Fruit fly (Drosophila melanogaster) whole organism, embryonic: ENCODE results near the gene Inx7.

Experiments used
- Atf-2 ChIP-seq: fragments of 200-800 bp; sonication (Bioruptor generic); optimal IDR thresholded peaks from 2 replicates; lab custom pipeline; 2016; ENCODE audit warnings: missing biosample characterization, missing genetic modification characterization
- Atf6 ChIP-seq: fragments of 200-800 bp; sonication (Bioruptor generic); IDR thresholded peaks from 2 replicates; pipeline ENCODE4 v1.3.6; 2022; ENCODE audit warnings: missing biosample characterization, missing genetic modification characterization
- B-H1 ChIP-seq: fragments of 200-800 bp; sonication (Bioruptor generic); IDR thresholded peaks from 3 replicates; pipeline ENCODE4 v1.3.6; 2022; ENCODE audit warnings: missing biosample characterization, missing genetic modification characterization
- CG10321 ChIP-seq: fragments of 200-800 bp; sonication (Bioruptor generic); IDR thresholded peaks from 2 replicates; pipeline ENCODE4 v1.3.6; 2022; ENCODE audit warnings: missing biosample characterization, missing genetic modification characterization
- CG10979 ChIP-seq: fragments of 200-800 bp; sonication (Bioruptor generic); optimal IDR thresholded peaks from 2 replicates; lab custom pipeline; 2018; ENCODE audit warnings: missing biosample characterization, mild to moderate bottlenecking, missing genetic modification characterization, moderate library complexity
- CG13424 ChIP-seq: fragments of 200-800 bp; sonication (Bioruptor generic); optimal IDR thresholded peaks from 2 replicates; lab custom pipeline; 2019; ENCODE audit warnings: missing biosample characterization, mild to moderate bottlenecking, missing genetic modification characterization, moderate library complexity
- CG13775 ChIP-seq: fragments of 200-800 bp; sonication (Bioruptor generic); optimal IDR thresholded peaks from 3 replicates; lab custom pipeline; 2017; ENCODE audit warnings: missing biosample characterization, mild to moderate bottlenecking, missing genetic modification characterization
- CG13894 ChIP-seq: fragments of 200-800 bp; sonication (Bioruptor generic); optimal IDR thresholded peaks from 3 replicates; lab custom pipeline; 2018; ENCODE audit warnings: missing biosample characterization, mild to moderate bottlenecking, missing genetic modification characterization, moderate library complexity
- CG14441 ChIP-seq: fragments of 200-800 bp; sonication (Bioruptor generic); IDR thresholded peaks from 2 replicates; pipeline ENCODE4 v1.3.6; 2022; ENCODE audit warnings: missing biosample characterization, missing genetic modification characterization
- CG30020 ChIP-seq: fragments of 200-800 bp; optimal IDR thresholded peaks from 2 replicates; lab custom pipeline; 2019; ENCODE audit warnings: missing biosample characterization, mild to moderate bottlenecking, missing genetic modification characterization, moderate library complexity
- CG32532 ChIP-seq: fragments of 200-800 bp; sonication (Bioruptor generic); IDR thresholded peaks from 2 replicates; pipeline ENCODE4 v1.3.6; 2022; ENCODE audit warnings: missing biosample characterization, missing genetic modification characterization
- CG4282 ChIP-seq: fragments of 200-800 bp; sonication (Bioruptor generic); optimal IDR thresholded peaks from 2 replicates; lab custom pipeline; 2016; ENCODE audit warnings: missing biosample characterization, missing genetic modification characterization
- CG4328 ChIP-seq: fragments of 200-800 bp; sonication (Bioruptor generic); optimal IDR thresholded peaks from 3 replicates; lab custom pipeline; 2017; ENCODE audit warnings: missing biosample characterization, missing genetic modification reagents, missing genetic modification characterization
- CG5953 ChIP-seq: fragments of 200-800 bp; sonication (Bioruptor generic); IDR thresholded peaks from 2 replicates; pipeline ENCODE4 v1.3.6; 2022; ENCODE audit warnings: missing biosample characterization, missing genetic modification characterization
- CG6272 ChIP-seq: fragments of 200-800 bp; sonication (Bioruptor generic); IDR thresholded peaks from 2 replicates; pipeline ENCODE4 v1.3.6; 2022; ENCODE audit warnings: missing biosample characterization, missing genetic modification characterization
- CG6765 ChIP-seq: fragments of 200-800 bp; sonication (Bioruptor generic); optimal IDR thresholded peaks from 3 replicates; lab custom pipeline; 2017; ENCODE audit warnings: missing biosample characterization, mild to moderate bottlenecking, missing genetic modification characterization
- CG6854 ChIP-seq: fragments of 200-800 bp; sonication (Bioruptor generic); optimal IDR thresholded peaks from 3 replicates; lab custom pipeline; 2017; ENCODE audit warnings: missing biosample characterization, mild to moderate bottlenecking, missing genetic modification characterization
- CG7928 ChIP-seq: fragments of 200-800 bp; sonication (Bioruptor generic); optimal IDR thresholded peaks from 2 replicates; lab custom pipeline; 2017; ENCODE audit warnings: missing biosample characterization, mild to moderate bottlenecking, missing genetic modification characterization
- CG8089 ChIP-seq: fragments of 200-800 bp; sonication (Bioruptor generic); optimal IDR thresholded peaks from 3 replicates; lab custom pipeline; 2016; ENCODE audit warnings: missing biosample characterization, missing genetic modification characterization
- CG8478 ChIP-seq: fragments of >200 bp; optimal IDR thresholded peaks from 2 replicates; lab custom pipeline; 2018
- CG9437 ChIP-seq: fragments of 200-800 bp; sonication (Bioruptor generic); optimal IDR thresholded peaks from 2 replicates; lab custom pipeline; 2018; ENCODE audit warnings: missing biosample characterization, mild to moderate bottlenecking, missing genetic modification characterization
- Chrac-16 ChIP-seq: fragments of 200-800 bp; sonication (Bioruptor generic); optimal IDR thresholded peaks from 3 replicates; lab custom pipeline; 2016; ENCODE audit warnings: missing biosample characterization, missing genetic modification characterization
- D19A ChIP-seq: fragments of 200-800 bp; optimal IDR thresholded peaks from 3 replicates; lab custom pipeline; 2019; ENCODE audit warnings: missing biosample characterization, mild to moderate bottlenecking, missing genetic modification characterization, moderate library complexity
- D19B ChIP-seq: fragments of 200-800 bp; sonication (Bioruptor generic); optimal IDR thresholded peaks from 2 replicates; lab custom pipeline; 2017; ENCODE audit warnings: missing biosample characterization, mild to moderate bottlenecking, missing genetic modification characterization
- Dip3 ChIP-seq: fragments of 200-800 bp; sonication (Bioruptor generic); optimal IDR thresholded peaks from 3 replicates; lab custom pipeline; 2016; ENCODE audit warnings: missing biosample characterization, missing genetic modification characterization
- E2f1 ChIP-seq: fragments of 200-800 bp; sonication (Bioruptor generic); IDR thresholded peaks from 2 replicates; pipeline ENCODE4 v1.3.6; 2022; ENCODE audit warnings: missing biosample characterization, missing genetic modification characterization
- Fer1 ChIP-seq: fragments of 200-800 bp; sonication (Bioruptor generic); optimal IDR thresholded peaks from 2 replicates; lab custom pipeline; 2017; ENCODE audit warnings: missing biosample characterization, mild to moderate bottlenecking, missing genetic modification characterization
- H2.0 ChIP-seq: fragments of 200-800 bp; sonication (Bioruptor generic); IDR thresholded peaks from 2 replicates; pipeline ENCODE4 v1.3.6; 2022; ENCODE audit warnings: missing biosample characterization, missing genetic modification characterization
- Mes4 ChIP-seq: fragments of 200-800 bp; sonication (Bioruptor generic); optimal IDR thresholded peaks from 2 replicates; lab custom pipeline; 2016; ENCODE audit warnings: missing biosample characterization, missing genetic modification characterization
- Rx ChIP-seq: fragments of 200-800 bp; sonication (Bioruptor generic); IDR thresholded peaks from 2 replicates; pipeline ENCODE4 v1.3.6; 2022; ENCODE audit warnings: missing biosample characterization, missing genetic modification characterization
- Sox100B ChIP-seq: fragments of 200-800 bp; sonication (Bioruptor generic); optimal IDR thresholded peaks from 3 replicates; lab custom pipeline; 2018; ENCODE audit warnings: missing biosample characterization, mild to moderate bottlenecking, missing genetic modification characterization
- az2 ChIP-seq: fragments of 200-800 bp; sonication (Bioruptor generic); optimal IDR thresholded peaks from 3 replicates; lab custom pipeline; 2016; ENCODE audit warnings: missing biosample characterization, missing genetic modification characterization
- bab2 ChIP-seq: fragments of 200-800 bp; sonication (Bioruptor generic); optimal IDR thresholded peaks from 2 replicates; lab custom pipeline; 2016; ENCODE audit warnings: missing biosample characterization, missing genetic modification characterization
- crol ChIP-seq: fragments of 200-800 bp; sonication (Bioruptor generic); IDR thresholded peaks from 2 replicates; pipeline ENCODE4 v1.3.6; 2022; ENCODE audit warnings: missing biosample characterization, missing genetic modification characterization
- exex ChIP-seq: fragments of 200-800 bp; sonication (Bioruptor generic); optimal IDR thresholded peaks from 4 replicates; lab custom pipeline; 2018; ENCODE audit warnings: missing biosample characterization, mild to moderate bottlenecking, missing genetic modification characterization, moderate library complexity
- fru ChIP-seq: fragments of >200 bp; optimal IDR thresholded peaks from 2 replicates; lab custom pipeline; 2017
- fu2 ChIP-seq: fragments of 200-800 bp; sonication (Bioruptor generic); optimal IDR thresholded peaks from 2 replicates; lab custom pipeline; 2016; ENCODE audit warnings: missing biosample characterization, missing genetic modification characterization
- gcm ChIP-seq: fragments of 200-800 bp; sonication (Bioruptor generic); optimal IDR thresholded peaks from 2 replicates; lab custom pipeline; 2019; ENCODE audit warnings: missing biosample characterization, mild to moderate bottlenecking, missing genetic modification characterization, moderate library complexity
- gem ChIP-seq: fragments of 200-800 bp; sonication (Bioruptor generic); optimal IDR thresholded peaks from 2 replicates; lab custom pipeline; 2019; ENCODE audit warnings: missing biosample characterization, mild to moderate bottlenecking, missing genetic modification characterization, moderate library complexity
- gsb-n ChIP-seq: fragments of 200-800 bp; sonication (Bioruptor generic); optimal IDR thresholded peaks from 3 replicates; lab custom pipeline; 2018; ENCODE audit warnings: missing biosample characterization, mild to moderate bottlenecking, missing genetic modification characterization
- nerfin-2 ChIP-seq: fragments of 200-800 bp; sonication (Bioruptor generic); IDR thresholded peaks from 2 replicates; pipeline ENCODE4 v1.3.6; 2022; ENCODE audit warnings: missing biosample characterization, missing genetic modification characterization; ENCODE audit not compliant: partially characterized antibody
- nmo ChIP-seq: fragments of 200-800 bp; sonication (Bioruptor generic); optimal IDR thresholded peaks from 2 replicates; lab custom pipeline; 2018; ENCODE audit warnings: missing biosample characterization, mild to moderate bottlenecking, missing genetic modification characterization, moderate library complexity
- sc ChIP-seq, 3 experiments: fragments of >200 bp in 2 of 3; fragments of 200-800 bp in 1 of 3; sonication (Bioruptor generic) in 1 of 3; optimal IDR thresholded peaks; 2 replicates in 2 of 3; 3 replicates in 1 of 3; lab custom pipeline; 2017; ENCODE audit warnings: mild to moderate bottlenecking in 1 of 3, missing biosample characterization in 1 of 3, missing genetic modification characterization in 1 of 3, missing genetic modification reagents in 1 of 3
- sens ChIP-seq: fragments of 200-800 bp; sonication (Bioruptor generic); peaks from one replicate; lab custom pipeline; 2016; ENCODE audit warnings: missing biosample characterization, missing genetic modification characterization
- ssp ChIP-seq: fragments of 200-800 bp; sonication (Bioruptor generic); IDR thresholded peaks from 2 replicates; pipeline ENCODE4 v1.3.6; 2022; ENCODE audit warnings: missing biosample characterization, missing genetic modification characterization
- tup ChIP-seq: fragments of 200-800 bp; sonication (Bioruptor generic); optimal IDR thresholded peaks from 2 replicates; lab custom pipeline; 2016; ENCODE audit warnings: missing biosample characterization, mild to moderate bottlenecking, missing genetic modification characterization, moderate library complexity
- usp ChIP-seq: fragments of >200 bp; optimal IDR thresholded peaks from 2 replicates; lab custom pipeline; 2017; ENCODE audit warnings: missing biosample characterization, missing genetic modification characterization
- vfl ChIP-seq: fragments of 200-800 bp; sonication (Bioruptor generic); optimal IDR thresholded peaks from 2 replicates; lab custom pipeline; 2016; ENCODE audit warnings: missing biosample characterization, missing genetic modification characterization
- vnd ChIP-seq: fragments of 200-800 bp; sonication (Bioruptor generic); IDR thresholded peaks from 3 replicates; pipeline ENCODE4 v1.3.6; 2022; ENCODE audit warnings: missing biosample characterization, missing genetic modification characterization; ENCODE audit not compliant: partially characterized antibody
- zf30C ChIP-seq: fragments of 200-800 bp; sonication (Bioruptor generic); optimal IDR thresholded peaks from 3 replicates; lab custom pipeline; 2018; ENCODE audit warnings: missing biosample characterization, mild to moderate bottlenecking, missing genetic modification characterization
- zfh1 ChIP-seq: fragments of 200-800 bp; sonication (Bioruptor generic); IDR thresholded peaks from 3 replicates; pipeline ENCODE4 v1.3.6; 2022; ENCODE audit warnings: missing biosample characterization, missing genetic modification characterization

The Inx7 gene

DNA sequence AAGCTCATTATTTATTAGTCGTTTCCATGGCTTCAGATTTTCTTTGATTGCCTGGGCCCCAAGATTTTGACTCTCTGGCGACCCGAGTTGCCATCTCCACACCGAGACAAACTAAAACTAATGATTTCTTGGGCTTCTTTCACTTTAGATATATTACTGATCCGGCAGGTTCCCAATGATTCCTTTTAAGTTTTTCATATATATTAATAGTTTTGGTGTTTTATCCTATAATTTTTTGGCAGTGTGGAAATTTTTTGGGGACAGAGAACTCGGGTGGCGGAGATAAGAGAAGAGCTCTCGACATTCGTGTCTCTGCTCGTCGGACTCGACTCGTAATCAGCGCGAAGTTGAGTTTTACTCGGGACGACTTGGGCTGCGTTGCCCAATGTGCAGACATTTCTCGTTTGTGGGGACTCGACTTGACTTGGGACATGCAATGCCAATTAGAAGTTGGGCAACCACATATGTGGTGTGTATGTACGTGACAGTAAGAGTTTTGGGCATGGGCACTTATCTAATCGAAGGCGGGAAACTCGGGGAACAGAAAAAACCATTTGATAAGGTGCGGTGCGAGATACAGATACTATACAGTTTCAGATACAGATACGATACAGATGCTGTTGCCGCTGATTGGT, 7.8 kb upstream of the Inx7 start (continued):
- no peak for TF ChIP-seq vfl
- TF ChIP-seq CG13424 (tag; lab: Kevin White, UChicago), result peak; percentile 63
- TF ChIP-seq exex (tag; lab: Kevin White, UChicago), result peak; percentile 8
- peak; percentile 58 for TF ChIP-seq az2
- peak; percentile 44 for TF ChIP-seq CG13894 (tag; lab: Kevin White, UChicago)
- TF ChIP-seq nerfin-2 (GFP tag; lab: Robert Waterston, UW), result no peak
- TF ChIP-seq CG9437, result peak; percentile 36
- no peak for TF ChIP-seq fru
- no peak for TF ChIP-seq CG5953
- peak; percentile 35 for TF ChIP-seq CG10979 (tag; lab: Kevin White, UChicago)
- TF ChIP-seq CG4328, result no peak
- TF ChIP-seq Dip3 (GFP tag; lab: Kevin White, UChicago), result peak; percentile 42
- no peak for TF ChIP-seq crol (GFP tag; lab: Robert Waterston, UW)
- TF ChIP-seq CG10321 (GFP tag; lab: Robert Waterston, UW), result no peak
- peak; percentile 45; the same call in 1 of the 2 replicates for TF ChIP-seq ssp (GFP tag; lab: Robert Waterston, UW)
- no peak for TF ChIP-seq CG30020 (tag; lab: Kevin White, UChicago)
- TF ChIP-seq CG6272, result no peak
- TF ChIP-seq zf30C, result peak; percentile 77
- TF ChIP-seq D19B, result peak; percentile 55
- no peak for TF ChIP-seq fu2 (GFP tag; lab: Kevin White, UChicago)
- TF ChIP-seq CG4282 (GFP tag; lab: Kevin White, UChicago), result no peak
- peak; percentile 17 for TF ChIP-seq nmo (GFP tag; lab: Kevin White, UChicago)
- no peak for TF ChIP-seq CG8089 (GFP tag; lab: Kevin White, UChicago)
- TF ChIP-seq H2.0 (GFP tag; lab: Robert Waterston, UW), result peak; percentile 46; the same call in 1 of the 2 replicates
- peak; percentile 8 for TF ChIP-seq tup (GFP tag; lab: Kevin White, UChicago)
- no peak for TF ChIP-seq sc (optimal IDR thresholded peaks at IDR 0.05; lab: Kevin White, UChicago)
- peak; percentile 22 for TF ChIP-seq sc (GFP tag; optimal IDR thresholded peaks at IDR 0.05; lab: Kevin White, UChicago)
- TF ChIP-seq B-H1, result peak; percentile 47; the same call in 1 of the 3 replicates
- TF ChIP-seq CG14441 (GFP tag; lab: Robert Waterston, UW), result peak; percentile 61; the same call in 1 of the 2 replicates
- TF ChIP-seq CG13775 (GFP tag; lab: Kevin White, UChicago), result peak; percentile 50
- TF ChIP-seq bab2 (GFP tag; lab: Kevin White, UChicago), result peak; percentile 41
- no peak for TF ChIP-seq Atf-2
- TF ChIP-seq Chrac-16 (GFP tag; lab: Kevin White, UChicago), result peak; percentile 31
- peak; percentile 60 for TF ChIP-seq Fer1
- peak; percentile 68 for TF ChIP-seq gem (tag; lab: Kevin White, UChicago)
- no peak for TF ChIP-seq gcm
- TF ChIP-seq CG7928 (GFP tag; lab: Kevin White, UChicago), result no peak
- no peak for TF ChIP-seq vnd (GFP tag; lab: Robert Waterston, UW)
- TF ChIP-seq Rx, result no peak
- TF ChIP-seq D19A (tag; lab: Kevin White, UChicago), result peak; percentile 53
- no peak for TF ChIP-seq CG8478 (lab: Kevin White, UChicago)
- no peak for TF ChIP-seq CG6854 (GFP tag; lab: Kevin White, UChicago)
- TF ChIP-seq gsb-n (tag; lab: Kevin White, UChicago), result peak; percentile 31
- TF ChIP-seq E2f1 (GFP tag; lab: Robert Waterston, UW), result peak; percentile 50; the same call in 1 of the 2 replicates
- peak; percentile 26 for TF ChIP-seq Sox100B (GFP tag; lab: Kevin White, UChicago)
- TF ChIP-seq zfh1 (GFP tag; lab: Robert Waterston, UW), result 0 out of 3 replicates have a peak, but pooled peaks have one; percentile 42
- no peak for TF ChIP-seq CG6765 (GFP tag; lab: Kevin White, UChicago)
- no peak for TF ChIP-seq Mes4 (GFP tag; lab: Kevin White, UChicago)
- no peak for TF ChIP-seq usp (GFP tag; lab: Kevin White, UChicago)
- TF ChIP-seq sens (GFP tag; lab: Kevin White, UChicago), result peak; percentile 26
- TF ChIP-seq Atf6, result peak; percentile 28; the same call in 1 of the 2 replicates
- TF ChIP-seq CG32532 (GFP tag; lab: Robert Waterston, UW), result peak; percentile 52; the same call in 1 of the 2 replicates
